Fruit fly (Drosophila melanogaster): ENCODE data around the gene CG33939.

The CG33939 gene

DNA sequence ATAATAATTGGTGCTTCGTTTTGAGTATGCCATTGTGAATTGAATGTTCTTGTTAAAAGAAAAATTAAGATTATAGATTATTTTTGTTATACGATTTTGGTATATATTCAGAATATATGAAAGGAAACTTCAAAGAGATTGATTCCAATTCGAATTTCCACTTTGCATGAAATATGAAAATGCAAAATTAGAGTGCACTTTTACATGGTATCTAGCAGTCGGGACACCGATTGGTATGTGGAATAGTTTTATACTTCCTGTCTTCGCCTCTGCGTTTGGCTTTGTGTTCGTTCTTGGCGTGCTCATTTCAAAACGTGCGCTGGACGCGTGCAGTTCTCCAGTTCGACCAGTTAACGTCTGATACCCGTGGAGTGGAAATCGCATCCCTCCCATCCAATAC lies 8.4 kb upstream of the CG33939 start, which contains the start of gene CG33253:
Gene CG33253 (plus strand): TSS at position 301 of the 400 bp plus-strand sequence.
- TF ChIP-seq lola (GFP tag; optimal IDR thresholded peaks at IDR 0.05), result no peak
- no peak for TF ChIP-seq Rel (GFP tag; optimal IDR thresholded peaks at IDR 0.05)
- TF ChIP-seq Rel (tag; optimal IDR thresholded peaks at IDR 0.05), result no peak
- no peak for TF ChIP-seq dl (GFP tag; optimal IDR thresholded peaks at IDR 0.05; ENCODE audit: insufficient read depth in 1 of 2, partially characterized antibody in 2 of 2)
- no peak for TF ChIP-seq foxo (GFP tag; optimal IDR thresholded peaks at IDR 0.05)
- TF ChIP-seq Hr83 (GFP tag; optimal IDR thresholded peaks at IDR 0.05; ENCODE audit: poor library complexity, severe bottlenecking), result no peak
- no peak for TF ChIP-seq dsf (GFP tag; optimal IDR thresholded peaks at IDR 0.05; ENCODE audit: borderline replicate concordance)
- TF ChIP-seq CG32264 (GFP tag; optimal IDR thresholded peaks at IDR 0.05), result no peak
- no peak for TF ChIP-seq Dfd (GFP tag; optimal IDR thresholded peaks at IDR 0.05)
- no peak for TF ChIP-seq Hnf4 (GFP tag; optimal IDR thresholded peaks at IDR 0.05)
- no peak for TF ChIP-seq Mio (GFP tag; optimal IDR thresholded peaks at IDR 0.05)

- peak; percentile 87 for TF ChIP-seq Myc (optimal IDR thresholded peaks at IDR 0.05)
- TF ChIP-seq fru (GFP tag; optimal IDR thresholded peaks at IDR 0.05), result peak; percentile 82
- no peak for TF ChIP-seq N (GFP tag; optimal IDR thresholded peaks at IDR 0.05)
- TF ChIP-seq usp (GFP tag; optimal IDR thresholded peaks at IDR 0.05), result no peak
- peak; percentile 77 for TF ChIP-seq br (GFP tag; optimal IDR thresholded peaks at IDR 0.05)
- peak; percentile 65 for TF ChIP-seq sv (GFP tag; optimal IDR thresholded peaks at IDR 0.05)
- TF ChIP-seq dl (GFP tag; optimal IDR thresholded peaks at IDR 0.05; ENCODE audit: insufficient read depth in 1 of 2, partially characterized antibody in 2 of 2), result no peak
- TF ChIP-seq CG32264 (GFP tag; optimal IDR thresholded peaks at IDR 0.05), result no peak
- TF ChIP-seq lola (GFP tag; optimal IDR thresholded peaks at IDR 0.05), result no peak
- TF ChIP-seq brk (GFP tag; optimal IDR thresholded peaks at IDR 0.05), result no peak
- no peak for TF ChIP-seq CrebA (GFP tag; optimal IDR thresholded peaks at IDR 0.05; ENCODE audit: borderline replicate concordance)
- TF ChIP-seq woc (GFP tag; optimal IDR thresholded peaks at IDR 0.05), result peak; percentile 84
- no peak for TF ChIP-seq Hr83 (GFP tag; optimal IDR thresholded peaks at IDR 0.05; ENCODE audit: poor library complexity, severe bottlenecking)
- no peak for TF ChIP-seq Mio (GFP tag; optimal IDR thresholded peaks at IDR 0.05)
- TF ChIP-seq dmrt93B (GFP tag; optimal IDR thresholded peaks at IDR 0.05), result peak; percentile 58
- TF ChIP-seq GATAd (GFP tag; optimal IDR thresholded peaks at IDR 0.05), result peak; percentile 51
- TF ChIP-seq psq (GFP tag; optimal IDR thresholded peaks at IDR 0.05), result peak; percentile 72
- no peak for TF ChIP-seq jim (GFP tag; optimal IDR thresholded peaks at IDR 0.05)
- peak; percentile 75 for TF ChIP-seq Sp1 (GFP tag; optimal IDR thresholded peaks at IDR 0.05)
- TF ChIP-seq HLH106 (tag; optimal IDR thresholded peaks at IDR 0.05), result peak; percentile 76
- no peak for TF ChIP-seq tai (GFP tag; optimal IDR thresholded peaks at IDR 0.05)
- TF ChIP-seq foxo (GFP tag; optimal IDR thresholded peaks at IDR 0.05), result peak in 1 of 2 experiments; percentile 85
- TF ChIP-seq Hr78 (GFP tag; optimal IDR thresholded peaks at IDR 0.05), result no peak
- TF ChIP-seq pan (optimal IDR thresholded peaks at IDR 0.05), result no peak
- no peak for TF ChIP-seq Dif (GFP tag; optimal IDR thresholded peaks at IDR 0.05; ENCODE audit: partially characterized antibody)
- TF ChIP-seq sage (GFP tag; optimal IDR thresholded peaks at IDR 0.05), result no peak
- peak; percentile 78 for TF ChIP-seq ey (GFP tag; optimal IDR thresholded peaks at IDR 0.05)
- no peak for TF ChIP-seq Abd-B (GFP tag; optimal IDR thresholded peaks at IDR 0.05)
- peak; percentile 78 for TF ChIP-seq rgr (GFP tag; optimal IDR thresholded peaks at IDR 0.05)
- TF ChIP-seq Hnf4 (GFP tag; optimal IDR thresholded peaks at IDR 0.05), result no peak
- TF ChIP-seq Rel (GFP tag; optimal IDR thresholded peaks at IDR 0.05), result no peak
- TF ChIP-seq Rel (tag; optimal IDR thresholded peaks at IDR 0.05), result peak; percentile 12
- TF ChIP-seq OdsH (GFP tag; optimal IDR thresholded peaks at IDR 0.05), result peak; percentile 59
- TF ChIP-seq h (GFP tag; optimal IDR thresholded peaks at IDR 0.05), result peak; percentile 82
- no peak for TF ChIP-seq Vsx2 (GFP tag; optimal IDR thresholded peaks at IDR 0.05; ENCODE audit: partially characterized antibody)
- TF ChIP-seq Jra (GFP tag; optimal IDR thresholded peaks at IDR 0.05), result peak; percentile 85
- no peak for TF ChIP-seq Dfd (GFP tag; optimal IDR thresholded peaks at IDR 0.05)
- TF ChIP-seq CG9705 (GFP tag; optimal IDR thresholded peaks at IDR 0.05), result peak; percentile 59
- TF ChIP-seq dsf (GFP tag; optimal IDR thresholded peaks at IDR 0.05; ENCODE audit: borderline replicate concordance), result peak; percentile 62
These were observed 5.1 kb upstream of the CG33939 start, which contains the start of the genes CG7556 and CG7453 for dm6 chrX:19179696-19180255. TSS of gene CG7556 (minus strand) at chrX:19179830. TSS of gene CG7453 (plus strand) at chrX:19180173.
